Worm (Caenorhabditis elegans) whole organism, mixed stage, embryonic: ENCODE measurements around the gene F13B12.6.

Experiments
- blmp-1 ChIP-seq: fragments of 150-350 bp; optimal IDR thresholded peaks from 2 replicates; lab custom pipeline; 2014; ENCODE audit warnings: missing biosample characterization, missing genetic modification characterization
- ces-1 ChIP-seq: fragments of 150-350 bp; optimal IDR thresholded peaks from 2 replicates; lab custom pipeline; 2014; ENCODE audit warnings: missing biosample characterization, missing genetic modification reagents, missing genetic modification characterization
- elt-1 ChIP-seq: sonication (generic microtip); optimal IDR thresholded peaks from 2 replicates; lab custom pipeline; 2017; ENCODE audit warnings: missing genetic modification characterization, mild to moderate bottlenecking, missing compliant biosample characterization, antibody characterized with exemption, moderate library complexity, borderline replicate concordance; ENCODE audit not compliant: insufficient read depth
- elt-3 ChIP-seq: fragments of 150-350 bp; optimal IDR thresholded peaks from 2 replicates; lab custom pipeline; 2014; ENCODE audit warnings: missing biosample characterization, missing genetic modification characterization
- lin-13 ChIP-seq: fragments of 150-350 bp; optimal IDR thresholded peaks from 2 replicates; lab custom pipeline; 2014; ENCODE audit warnings: missing biosample characterization, missing genetic modification characterization
- lsy-2 ChIP-seq: fragments of 150-350 bp; optimal IDR thresholded peaks from 2 replicates; lab custom pipeline; 2014; ENCODE audit warnings: missing biosample characterization, missing genetic modification characterization
- mab-5 ChIP-seq: fragments of 150-350 bp; optimal IDR thresholded peaks from 2 replicates; lab custom pipeline; 2014; ENCODE audit warnings: missing biosample characterization, missing genetic modification characterization
- mls-2 ChIP-seq: sonication (generic microtip); optimal IDR thresholded peaks from 2 replicates; lab custom pipeline; 2016; ENCODE audit warnings: mild to moderate bottlenecking, missing genetic modification characterization, moderate library complexity, missing compliant biosample characterization
- nhr-12 ChIP-seq: fragments of 150-350 bp; optimal IDR thresholded peaks from 2 replicates; lab custom pipeline; 2014; ENCODE audit warnings: missing biosample characterization, missing genetic modification characterization
- nhr-237 ChIP-seq: fragments of 150-350 bp; optimal IDR thresholded peaks from 2 replicates; lab custom pipeline; 2014; ENCODE audit warnings: missing biosample characterization, missing genetic modification characterization
- nhr-76 ChIP-seq: sonication (generic microtip); optimal IDR thresholded peaks from 2 replicates; lab custom pipeline; 2017; ENCODE audit warnings: missing biosample characterization, missing genetic modification characterization
- pha-4 ChIP-seq: fragments of 150-350 bp; optimal IDR thresholded peaks from 2 replicates; lab custom pipeline; 2018; ENCODE audit warnings: missing biosample characterization, missing genetic modification reagents, missing genetic modification characterization
- snpc-4 ChIP-seq: fragments of 150-350 bp; optimal IDR thresholded peaks from 2 replicates; lab custom pipeline; 2014; ENCODE audit warnings: missing biosample characterization, missing genetic modification characterization
- ztf-11 ChIP-seq: fragments of 150-350 bp; optimal IDR thresholded peaks from 2 replicates; lab custom pipeline; 2014; ENCODE audit warnings: missing biosample characterization, missing genetic modification characterization

ce11 chrIV:10417781-10418180, at the start of gene F13B12.6:
- TF ChIP-seq nhr-76 (no peak), ces-1 (no peak), mls-2 (tag; lab: Kevin White, UChicago) (no peak), pha-4 (tag; lab: Kevin White, UChicago) (no peak), ztf-11 (tag; lab: Kevin White, UChicago) (no peak), lsy-2 (tag; lab: Kevin White, UChicago) (no peak), snpc-4 (tag; lab: Kevin White, UChicago) (no peak), blmp-1 (tag; lab: Kevin White, UChicago) (no peak), elt-3 (tag; lab: Kevin White, UChicago) (no peak), nhr-12 (tag; lab: Kevin White, UChicago) (no peak), nhr-237 (tag; lab: Kevin White, UChicago) (no peak), elt-1 (tag; lab: Kevin White, UChicago) (no peak), mab-5 (tag; lab: Kevin White, UChicago) (no peak), lin-13 (no peak)
